Fruit fly (Drosophila melanogaster): ENCODE results near the gene Apc.

- TF ChIP-seq CG12768 (GFP tag; optimal IDR thresholded peaks at IDR 0.05), result no peak
- no peak for TF ChIP-seq CG11617 (GFP tag; optimal IDR thresholded peaks at IDR 0.05)
- TF ChIP-seq CG7045 (GFP tag; optimal IDR thresholded peaks at IDR 0.05), result no peak
- peak; percentile 1 for TF ChIP-seq CG14711 (tag; optimal IDR thresholded peaks at IDR 0.05)
- no peak for TF ChIP-seq CG33017 (tag; optimal IDR thresholded peaks at IDR 0.05)
- no peak for TF ChIP-seq kay (GFP tag; ENCODE audit: borderline replicate concordance)
- no peak for TF ChIP-seq ovo (GFP tag; optimal IDR thresholded peaks at IDR 0.05)
- no peak for TF ChIP-seq CG5204 (GFP tag; optimal IDR thresholded peaks at IDR 0.05)
- no peak for TF ChIP-seq cnc (optimal IDR thresholded peaks at IDR 0.05)
- TF ChIP-seq Crg-1 (GFP tag; optimal IDR thresholded peaks at IDR 0.05), result no peak
- peak; percentile 6 for TF ChIP-seq tj (GFP tag; optimal IDR thresholded peaks at IDR 0.05)
- TF ChIP-seq Mnt (GFP tag; optimal IDR thresholded peaks at IDR 0.05), result peak; percentile 71
Observed at dm6 chr3R:28811677-28812465, 32.7 kb downstream of the Apc start, which contains the start of gene Prp39.

All from whole organism, adult.